Worm (Caenorhabditis elegans) whole organism, late embryonic: Measurements from ENCODE around the gene Y46G5A.39.

Source experiments
- C08G9.2 ChIP-seq: sonication (generic microtip); optimal IDR thresholded peaks from 2 replicates; lab custom pipeline; 2016; ENCODE audit warnings: mild to moderate bottlenecking, missing genetic modification characterization, moderate library complexity, missing compliant biosample characterization
- C38D4.7 ChIP-seq: fragments of 200-800 bp; sonication (Bioruptor generic); optimal IDR thresholded peaks from 2 replicates; lab custom pipeline; 2018; ENCODE audit warnings: mild to moderate bottlenecking, missing genetic modification characterization, moderate library complexity, missing compliant biosample characterization
- F13H6.1 ChIP-seq: sonication (generic microtip); optimal IDR thresholded peaks from 2 replicates; lab custom pipeline; 2016; ENCODE audit warnings: missing genetic modification characterization, missing compliant biosample characterization
- K09A11.1 ChIP-seq: sonication (generic microtip); optimal IDR thresholded peaks from 2 replicates; lab custom pipeline; 2017; ENCODE audit warnings: antibody characterized with exemption, mild to moderate bottlenecking, missing genetic modification characterization, missing compliant biosample characterization; ENCODE audit not compliant: insufficient read depth
- T23F11.4 ChIP-seq: fragments of 200-800 bp; sonication (Bioruptor generic); optimal IDR thresholded peaks from 2 replicates; lab custom pipeline; 2018; ENCODE audit warnings: mild to moderate bottlenecking, missing genetic modification characterization, missing compliant biosample characterization
- ceh-2 ChIP-seq: sonication (generic microtip); optimal IDR thresholded peaks from 2 replicates; lab custom pipeline; 2016; ENCODE audit warnings: missing genotype, missing genetic modification characterization, missing compliant biosample characterization
- ceh-22 ChIP-seq: sonication (generic microtip); optimal IDR thresholded peaks from 2 replicates; lab custom pipeline; 2017; ENCODE audit warnings: missing biosample characterization, missing genetic modification characterization
- ceh-31 ChIP-seq: sonication (generic microtip); optimal IDR thresholded peaks from 2 replicates; lab custom pipeline; 2016; ENCODE audit warnings: missing genetic modification characterization, missing compliant biosample characterization
- ceh-48 ChIP-seq: sonication (generic microtip); optimal IDR thresholded peaks from 2 replicates; lab custom pipeline; 2016; ENCODE audit warnings: missing genetic modification characterization, inconsistent platforms, missing compliant biosample characterization
- elt-2 ChIP-seq: sonication (generic microtip); optimal IDR thresholded peaks from 2 replicates; lab custom pipeline; 2016; ENCODE audit warnings: missing genetic modification reagents, missing genetic modification characterization, missing compliant biosample characterization
- elt-4 ChIP-seq: sonication (generic microtip); optimal IDR thresholded peaks from 2 replicates; lab custom pipeline; 2016; ENCODE audit warnings: missing genetic modification characterization, missing compliant biosample characterization
- eyg-1 ChIP-seq: sonication (generic microtip); optimal IDR thresholded peaks from 2 replicates; lab custom pipeline; 2016; ENCODE audit warnings: missing genotype, missing genetic modification characterization, missing compliant biosample characterization
- fax-1 ChIP-seq: sonication (generic microtip); optimal IDR thresholded peaks from 2 replicates; lab custom pipeline; 2016; ENCODE audit warnings: missing genotype, missing genetic modification characterization, missing compliant biosample characterization
- fkh-10 ChIP-seq: fragments of 150-350 bp; optimal IDR thresholded peaks from 2 replicates; lab custom pipeline; 2014; ENCODE audit warnings: missing biosample characterization, missing genetic modification reagents, missing genetic modification characterization
- gmeb-2 ChIP-seq: sonication (generic microtip); optimal IDR thresholded peaks from 2 replicates; lab custom pipeline; 2016; ENCODE audit warnings: missing genetic modification characterization, inconsistent platforms, missing compliant biosample characterization
- hlh-6 ChIP-seq: sonication (generic microtip); optimal IDR thresholded peaks from 2 replicates; lab custom pipeline; 2016; ENCODE audit warnings: missing genotype, missing genetic modification characterization, missing compliant biosample characterization
- lin-11 ChIP-seq: fragments of 200-800 bp; sonication (Bioruptor generic); optimal IDR thresholded peaks from 2 replicates; lab custom pipeline; 2018; ENCODE audit warnings: mild to moderate bottlenecking, missing genetic modification characterization, missing compliant biosample characterization
- nfya-1 ChIP-seq: sonication (generic microtip); optimal IDR thresholded peaks from 2 replicates; lab custom pipeline; 2017; ENCODE audit warnings: missing genetic modification characterization, mild to moderate bottlenecking, missing compliant biosample characterization, antibody characterized with exemption, moderate library complexity
- nhr-11 ChIP-seq: fragments of 150-350 bp; optimal IDR thresholded peaks from 2 replicates; lab custom pipeline; 2014; ENCODE audit warnings: missing biosample characterization, missing genetic modification characterization
- pat-9 ChIP-seq: fragments of 200-800 bp; sonication (Bioruptor generic); optimal IDR thresholded peaks from 2 replicates; lab custom pipeline; 2018; ENCODE audit warnings: mild to moderate bottlenecking, missing genetic modification characterization, moderate library complexity, missing compliant biosample characterization
- rnt-1 ChIP-seq: sonication (generic microtip); optimal IDR thresholded peaks from 2 replicates; lab custom pipeline; 2016; ENCODE audit warnings: missing genetic modification characterization, missing compliant biosample characterization
- syd-9 ChIP-seq: sonication (generic microtip); optimal IDR thresholded peaks from 2 replicates; lab custom pipeline; 2016; ENCODE audit warnings: mild to moderate bottlenecking, missing genetic modification characterization, moderate library complexity, missing compliant biosample characterization
- tbx-2 ChIP-seq: sonication (generic microtip); optimal IDR thresholded peaks from 2 replicates; lab custom pipeline; 2016; ENCODE audit warnings: missing genetic modification characterization, missing compliant biosample characterization
- unc-42 ChIP-seq: sonication (generic microtip); optimal IDR thresholded peaks from 2 replicates; lab custom pipeline; 2016; ENCODE audit warnings: missing genotype, missing genetic modification characterization, missing compliant biosample characterization
- zip-5 ChIP-seq: sonication (generic microtip); optimal IDR thresholded peaks from 2 replicates; lab custom pipeline; 2016; ENCODE audit warnings: missing genetic modification characterization, missing compliant biosample characterization
- ztf-16 ChIP-seq: sonication (generic microtip); optimal IDR thresholded peaks from 2 replicates; lab custom pipeline; 2017; ENCODE audit warnings: missing genetic modification characterization, missing compliant biosample characterization

Y46G5A.39 gene

DNA sequence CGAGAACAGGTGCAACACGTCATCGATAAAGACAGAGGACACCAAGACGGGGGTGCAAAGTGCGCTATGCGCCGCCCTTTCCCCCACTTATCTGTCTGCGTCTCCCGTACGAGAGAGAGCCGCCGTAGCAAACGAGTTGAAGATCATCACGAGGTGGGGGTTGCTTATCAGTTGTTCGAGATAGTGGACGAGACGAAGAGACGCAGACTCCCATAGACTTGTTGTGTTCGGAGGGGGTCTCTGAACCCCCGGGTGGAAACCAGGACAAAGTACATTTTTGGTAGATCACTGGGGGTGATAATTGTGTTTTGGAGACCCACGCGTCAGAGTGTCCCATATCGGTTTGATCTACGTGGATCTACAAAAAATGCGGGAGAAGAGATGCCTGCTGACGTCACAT, 45.2 kb upstream of the Y46G5A.39 start (continued):
- TF ChIP-seq T23F11.4 = no peak

DNA sequence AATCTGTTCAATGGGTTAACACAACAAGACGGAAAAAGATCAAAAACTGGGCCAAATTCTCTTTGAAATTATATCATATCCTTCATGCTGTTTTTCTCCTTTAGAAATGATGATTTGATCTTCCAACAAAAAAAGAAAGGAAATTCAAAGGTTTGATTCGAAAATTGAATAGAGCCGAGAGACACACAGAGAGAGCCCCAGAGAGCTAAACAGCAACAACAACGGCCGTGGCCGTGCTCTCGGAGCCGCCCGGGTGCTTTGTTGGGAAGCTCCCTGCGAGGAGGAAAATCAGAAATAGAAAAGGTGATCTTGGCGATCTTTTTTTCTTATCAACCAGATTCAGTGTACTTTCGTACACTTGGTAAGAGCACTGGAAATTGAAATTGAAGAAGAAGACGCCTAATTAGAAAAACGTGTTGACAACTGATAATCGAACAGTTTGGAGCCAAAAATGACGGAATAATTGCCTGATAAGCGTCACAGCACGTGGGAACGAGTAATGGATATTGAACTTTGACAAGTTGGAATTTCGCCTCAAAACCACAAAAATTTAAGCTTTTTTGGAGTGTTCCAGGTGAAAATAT, 43.7 kb upstream of the Y46G5A.39 start:
- TF ChIP-seq eyg-1 (no peak), unc-42 (tag; lab: Kevin White, UChicago) (peak; percentile 30), hlh-6 (peak; percentile 31), nfya-1 (tag; lab: Kevin White, UChicago) (peak; percentile 5), pat-9 (tag; lab: Kevin White, UChicago) (no peak), ceh-31 (no peak)

DNA sequence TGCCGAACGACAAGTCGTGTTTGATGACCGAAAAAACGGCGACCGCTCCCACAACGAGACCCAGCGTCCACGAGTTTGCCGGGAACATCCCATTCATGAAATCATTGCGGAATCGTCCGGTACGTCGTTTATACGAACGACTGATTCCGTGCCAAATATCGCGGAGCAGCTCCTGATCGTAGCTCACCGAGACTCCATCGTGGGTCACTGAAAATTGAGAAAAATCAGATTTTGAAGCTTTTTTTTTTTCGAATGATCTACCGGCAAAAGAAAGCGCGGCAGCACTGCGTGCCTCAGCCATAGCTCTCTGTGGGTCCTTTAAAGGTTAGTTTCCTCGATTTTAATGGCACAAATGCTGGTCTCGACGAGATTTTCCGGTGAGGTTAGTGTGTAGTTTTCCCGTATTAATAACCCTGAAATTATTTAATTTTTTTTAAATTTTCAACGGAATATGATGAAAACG, 42.4 kb upstream of the Y46G5A.39 start, which contains the start of gene cpt-1:
Gene cpt-1 (minus strand): TSS at position 413 of the 463 bp plus-strand sequence.
- TF ChIP-seq C08G9.2 (tag; lab: Kevin White, UChicago) (no peak), unc-42 (tag; lab: Kevin White, UChicago) (no peak), tbx-2 (tag; lab: Kevin White, UChicago) (no peak), ceh-31 (no peak)

DNA sequence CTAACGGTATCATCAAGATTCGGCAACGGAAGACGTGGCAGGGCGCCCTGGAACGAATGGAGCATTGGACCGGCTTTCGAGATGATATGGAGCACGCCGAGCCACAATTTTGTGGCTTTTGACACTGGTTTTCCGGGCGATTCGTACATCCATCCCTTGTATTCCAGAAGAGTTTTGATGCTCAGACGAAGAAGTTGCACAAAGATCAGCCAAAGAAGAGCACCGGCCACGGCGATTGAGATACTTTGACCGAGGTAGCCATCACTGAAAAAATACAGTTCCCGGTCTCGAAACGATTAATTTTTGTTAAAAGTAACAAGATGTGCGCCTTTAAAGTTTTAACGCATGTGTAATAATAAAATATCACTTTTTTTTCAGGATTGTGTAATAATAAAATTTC, 41.6 kb upstream of the Y46G5A.39 start:
- TF ChIP-seq F13H6.1 (tag; lab: Kevin White, UChicago) = no peak
- no peak for TF ChIP-seq C38D4.7 (GFP tag; lab: Kevin White, UChicago)
- TF ChIP-seq hlh-6 = peak; percentile 20
- no peak for TF ChIP-seq elt-2 (tag; lab: Kevin White, UChicago)
- TF ChIP-seq ceh-22 (tag; lab: Kevin White, UChicago) = no peak
- no peak for TF ChIP-seq lin-11
- no peak for TF ChIP-seq ceh-48 (tag; lab: Kevin White, UChicago)
- TF ChIP-seq elt-4 (tag; lab: Kevin White, UChicago) = no peak
- TF ChIP-seq zip-5 (tag; lab: Kevin White, UChicago) = no peak

DNA sequence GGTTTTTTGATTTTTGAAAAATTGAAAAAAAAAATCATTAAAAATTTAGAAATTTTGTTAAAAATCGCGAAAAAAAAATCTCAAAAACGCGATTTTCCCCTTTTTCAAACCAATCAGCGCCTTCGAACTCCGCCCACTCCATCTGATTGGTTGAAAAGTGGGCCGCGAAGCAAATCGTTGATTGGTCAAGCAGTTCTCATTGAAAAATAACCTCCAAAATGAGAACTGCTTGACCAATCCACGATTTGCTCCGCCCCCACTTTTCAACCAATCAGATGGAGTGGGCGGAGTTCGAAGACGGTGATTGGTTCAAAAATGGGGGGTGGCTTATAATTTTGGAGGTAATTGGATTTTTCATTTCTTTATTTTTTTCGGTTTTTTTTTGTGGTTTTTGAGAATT, 36.8 kb upstream of the Y46G5A.39 start:
- peak; percentile 97 for TF ChIP-seq nfya-1 (tag; lab: Kevin White, UChicago)
- no peak for TF ChIP-seq fax-1 (tag; lab: Kevin White, UChicago)

DNA sequence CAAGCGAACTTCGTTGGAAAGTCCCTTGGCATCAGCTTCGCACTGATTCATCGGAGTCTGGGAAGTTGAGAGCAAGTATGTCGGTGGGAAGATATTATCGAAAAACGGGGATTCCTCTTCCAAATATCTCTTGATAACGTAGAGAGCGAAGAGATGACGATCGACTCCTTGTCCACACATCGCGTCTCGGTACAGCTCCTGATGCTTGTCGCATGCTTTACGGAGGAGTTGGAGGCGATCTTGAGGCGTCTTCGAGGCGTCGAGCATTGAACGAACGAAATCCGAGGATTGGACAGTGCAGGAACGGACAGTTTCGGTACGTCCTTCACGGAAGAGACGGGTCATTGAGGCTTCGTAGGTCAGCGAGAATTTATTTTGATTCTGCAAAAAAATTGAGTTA, 35.9 kb upstream of the Y46G5A.39 start:
- peak; percentile 28 for TF ChIP-seq hlh-6
- TF ChIP-seq ceh-22 (tag; lab: Kevin White, UChicago) = no peak

DNA sequence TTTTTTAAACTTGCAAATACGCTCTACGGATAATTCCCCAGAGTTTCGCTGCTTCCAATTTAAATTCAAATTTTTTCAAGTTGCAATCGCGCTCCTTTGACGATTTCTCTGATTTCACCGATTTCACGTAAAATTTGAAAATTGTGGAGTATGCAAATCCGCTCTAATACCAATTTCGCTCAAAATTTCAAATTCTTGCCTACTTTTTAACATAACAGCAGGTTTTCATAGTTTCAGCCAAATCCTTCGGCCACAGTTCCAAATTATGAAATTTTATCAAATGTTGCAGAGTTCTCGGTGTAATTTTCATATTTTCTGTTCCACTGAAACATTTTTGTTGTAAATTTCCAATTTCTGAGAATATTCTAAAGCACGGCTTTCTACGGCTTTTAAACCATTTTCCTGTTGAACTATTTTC, 34.2 kb upstream of the Y46G5A.39 start, which contains the start of gene alkb-7:
Gene alkb-7 (minus strand): TSS at position 323 of the 418 bp plus-strand sequence.
- TF ChIP-seq ceh-2 (tag; lab: Kevin White, UChicago) (no peak), hlh-6 (peak; percentile 30), C38D4.7 (GFP tag; lab: Kevin White, UChicago) (peak; percentile 29), syd-9 (tag; lab: Kevin White, UChicago) (no peak), C08G9.2 (tag; lab: Kevin White, UChicago) (no peak), ceh-22 (tag; lab: Kevin White, UChicago) (no peak), K09A11.1 (tag; lab: Kevin White, UChicago) (no peak), nhr-11 (tag; lab: Kevin White, UChicago) (no peak)

DNA sequence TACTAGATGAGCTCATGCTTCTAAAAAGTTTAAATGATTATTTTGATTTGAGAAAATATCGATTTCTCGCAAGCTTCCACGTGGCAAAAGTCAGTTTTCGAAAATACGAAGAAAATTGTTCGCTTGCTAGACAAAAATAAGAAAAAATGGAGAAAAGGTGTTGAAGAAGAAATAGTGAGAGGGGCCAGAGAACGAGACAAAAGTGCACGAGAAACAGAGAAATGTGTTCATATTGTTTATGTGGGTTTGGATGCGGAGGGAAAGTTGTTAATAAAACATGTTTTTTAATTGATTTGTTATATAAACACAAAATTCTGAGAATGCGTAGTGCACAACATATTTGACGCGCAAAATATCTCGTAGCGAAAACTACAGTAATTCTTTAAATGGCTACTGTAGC, 31.8 kb upstream of the Y46G5A.39 start, which contains the start of gene Y46G5A.15:
Gene Y46G5A.15 (minus strand): TSS at position 26 of the 400 bp plus-strand sequence.
- no peak for TF ChIP-seq fkh-10 (GFP tag; lab: Kevin White, UChicago)
- TF ChIP-seq hlh-6 = no peak
- no peak for TF ChIP-seq rnt-1 (tag; lab: Kevin White, UChicago)
- no peak for TF ChIP-seq gmeb-2
- TF ChIP-seq ztf-16 (tag; lab: Kevin White, UChicago) = no peak
